Worm (Caenorhabditis elegans): ENCODE results near the gene folr-1.

The folr-1 gene

DNA sequence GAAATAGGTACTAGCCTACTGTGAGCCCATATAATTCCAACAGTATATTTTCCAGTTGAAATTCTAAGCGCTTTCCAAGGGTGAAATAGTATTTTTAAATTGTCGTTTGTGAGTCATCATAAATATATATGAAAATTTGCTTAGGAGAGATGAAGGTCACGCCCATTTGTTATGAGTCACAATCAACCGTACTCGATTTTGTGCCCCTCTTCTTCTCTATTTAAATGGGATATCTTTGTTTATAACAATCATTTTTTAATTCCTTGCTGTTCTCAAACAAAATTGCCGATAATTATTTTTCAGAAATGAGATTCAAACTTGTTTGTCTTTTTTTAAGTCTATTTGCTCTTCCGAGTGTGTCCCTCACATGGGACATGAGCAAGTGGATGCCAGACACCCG is at the start of gene folr-1:
Gene folr-1, plus strand, starts transcription at position 301 of the 400 bp plus-strand sequence.
- TF ChIP-seq nhr-28 (tag; optimal IDR thresholded peaks at IDR 0.05) (no peak), elt-3 (tag; optimal IDR thresholded peaks at IDR 0.05) (no peak), lsy-2 (tag; optimal IDR thresholded peaks at IDR 0.05) (no peak), tbx-8 (GFP tag; optimal IDR thresholded peaks at IDR 0.05) (no peak), mab-5 (tag; optimal IDR thresholded peaks at IDR 0.05) (no peak), nhr-12 (tag; optimal IDR thresholded peaks at IDR 0.05) (no peak), nhr-237 (tag; optimal IDR thresholded peaks at IDR 0.05) (no peak), sptf-1 (tag; optimal IDR thresholded peaks at IDR 0.05) (no peak), flh-1 (GFP tag; optimal IDR thresholded peaks at IDR 0.05) (no peak), unc-62 (GFP tag; optimal IDR thresholded peaks at IDR 0.05) (no peak), unc-120 (tag; optimal IDR thresholded peaks at IDR 0.05; ENCODE audit: poor library complexity, severe bottlenecking) (no peak), cnd-1 (tag; optimal IDR thresholded peaks at IDR 0.05) (no peak), blmp-1 (tag; optimal IDR thresholded peaks at IDR 0.05) (no peak)

DNA sequence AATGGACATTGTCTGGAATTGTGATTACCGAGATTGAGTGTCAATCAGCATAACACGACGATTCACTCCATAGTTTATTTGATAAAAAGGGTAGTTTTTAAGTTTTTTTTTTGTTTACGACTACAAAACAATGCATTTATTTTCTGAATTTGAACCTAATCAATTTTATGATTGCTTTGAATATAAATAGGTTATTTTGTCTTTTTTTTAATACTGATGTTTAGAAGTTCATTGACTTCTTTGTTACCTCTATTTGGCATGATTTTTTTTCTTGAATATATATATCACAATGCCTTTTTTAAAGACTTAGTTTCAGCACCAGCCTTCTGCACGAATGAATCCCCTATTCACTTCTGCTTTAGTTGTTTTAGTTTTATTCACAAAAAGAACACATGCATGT is 49.6 kb upstream of the folr-1 start, which contains the start of gene R07B1.13:
Gene R07B1.13, plus strand, starts transcription at position 301 of the 400 bp plus-strand sequence.
- no peak for TF ChIP-seq unc-62 (GFP tag; optimal IDR thresholded peaks at IDR 0.05)
- TF ChIP-seq ceh-43 (GFP tag; optimal IDR thresholded peaks at IDR 0.05): no peak
- no peak for TF ChIP-seq hlh-1 (tag; optimal IDR thresholded peaks at IDR 0.05)
- TF ChIP-seq ztf-11 (tag; optimal IDR thresholded peaks at IDR 0.05): no peak
- TF ChIP-seq lin-13 (tag; optimal IDR thresholded peaks at IDR 0.05): no peak
- no peak for TF ChIP-seq drap-1 (GFP tag; optimal IDR thresholded peaks at IDR 0.05)
- no peak for TF ChIP-seq elt-1 (tag; optimal IDR thresholded peaks at IDR 0.05; ENCODE audit: borderline replicate concordance, insufficient read depth)

ce11 chrX:9872554-9872953 is 46.5 kb upstream of the folr-1 start, which contains the start of gene R07B1.8:
Gene R07B1.8, minus strand, starts transcription at chrX:9872654.
- no peak for TF ChIP-seq drap-1 (GFP tag; optimal IDR thresholded peaks at IDR 0.05)
- no peak for TF ChIP-seq nhr-28 (tag; optimal IDR thresholded peaks at IDR 0.05)
- TF ChIP-seq lin-32 (GFP tag; optimal IDR thresholded peaks at IDR 0.05): no peak
- TF ChIP-seq cnd-1 (tag; optimal IDR thresholded peaks at IDR 0.05): no peak
- TF ChIP-seq nhr-76 (tag; optimal IDR thresholded peaks at IDR 0.05): no peak
- no peak for TF ChIP-seq flh-1 (GFP tag; optimal IDR thresholded peaks at IDR 0.05)
- no peak for TF ChIP-seq elt-3 (tag; optimal IDR thresholded peaks at IDR 0.05)
- no peak for TF ChIP-seq unc-62 (GFP tag; optimal IDR thresholded peaks at IDR 0.05)
- TF ChIP-seq unc-120 (tag; optimal IDR thresholded peaks at IDR 0.05; ENCODE audit: poor library complexity, severe bottlenecking): no peak
- TF ChIP-seq elt-1 (tag; optimal IDR thresholded peaks at IDR 0.05; ENCODE audit: borderline replicate concordance, insufficient read depth): no peak
- TF ChIP-seq nhr-2 (tag; optimal IDR thresholded peaks at IDR 0.05): no peak
- TF ChIP-seq tbx-8 (GFP tag; optimal IDR thresholded peaks at IDR 0.05): no peak
- no peak for TF ChIP-seq mab-5 (tag; optimal IDR thresholded peaks at IDR 0.05)

- no peak for TF ChIP-seq unc-62 (GFP tag; optimal IDR thresholded peaks at IDR 0.05)
- no peak for TF ChIP-seq sptf-1 (tag; optimal IDR thresholded peaks at IDR 0.05)
- no peak for TF ChIP-seq unc-120 (tag; optimal IDR thresholded peaks at IDR 0.05; ENCODE audit: poor library complexity, severe bottlenecking)
- TF ChIP-seq mab-5 (tag; optimal IDR thresholded peaks at IDR 0.05): no peak
- TF ChIP-seq mls-2 (tag; optimal IDR thresholded peaks at IDR 0.05): no peak
- no peak for TF ChIP-seq ceh-39 (tag; optimal IDR thresholded peaks at IDR 0.05)
- TF ChIP-seq lin-13 (tag; optimal IDR thresholded peaks at IDR 0.05): no peak
- no peak for TF ChIP-seq snpc-4 (tag; optimal IDR thresholded peaks at IDR 0.05)
- no peak for TF ChIP-seq sem-2 (GFP tag; optimal IDR thresholded peaks at IDR 0.05)
- no peak for TF ChIP-seq ces-1 (GFP tag; optimal IDR thresholded peaks at IDR 0.05)
- TF ChIP-seq M03D4.4 (tag; optimal IDR thresholded peaks at IDR 0.05): no peak
- no peak for TF ChIP-seq lsy-2 (tag; optimal IDR thresholded peaks at IDR 0.05)
- TF ChIP-seq tbx-8 (GFP tag; optimal IDR thresholded peaks at IDR 0.05): no peak
- TF ChIP-seq elt-3 (tag; optimal IDR thresholded peaks at IDR 0.05): no peak
- TF ChIP-seq lin-32 (GFP tag; optimal IDR thresholded peaks at IDR 0.05): no peak
- no peak for TF ChIP-seq ceh-43 (GFP tag; optimal IDR thresholded peaks at IDR 0.05)
- TF ChIP-seq nhr-2 (tag; optimal IDR thresholded peaks at IDR 0.05): no peak
- no peak for TF ChIP-seq zip-8 (tag; optimal IDR thresholded peaks at IDR 0.05)
- TF ChIP-seq nhr-237 (tag; optimal IDR thresholded peaks at IDR 0.05): no peak
These were observed 42.0 kb upstream of the folr-1 start, which contains the start of gene R07B1.9 for ce11 chrX:9877117-9877516. Gene R07B1.9, plus strand, starts transcription at chrX:9877417.

DNA sequence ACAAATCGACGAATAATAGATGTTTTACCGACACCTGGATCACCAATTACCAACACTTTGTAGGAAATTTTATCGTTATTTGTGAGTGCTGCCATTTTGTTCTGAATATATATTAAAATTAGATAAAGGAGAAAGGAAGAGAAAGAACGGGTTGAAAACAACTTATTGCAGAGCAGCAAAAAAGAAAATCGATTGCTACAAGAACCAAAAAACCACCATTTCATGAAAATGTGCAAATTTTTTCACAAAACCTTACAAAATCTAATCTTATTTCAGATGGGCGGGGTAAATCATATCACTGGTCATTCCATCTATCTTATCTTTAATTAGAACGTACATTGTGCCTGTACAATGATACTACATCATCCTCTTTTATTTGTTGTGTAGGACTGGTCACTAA is 37.0 kb upstream of the folr-1 start, which contains the start of gene glo-1:
Gene glo-1, minus strand, starts transcription at position 101 of the 400 bp plus-strand sequence.
- TF ChIP-seq mab-5 (tag; optimal IDR thresholded peaks at IDR 0.05) (no peak), ces-1 (GFP tag; optimal IDR thresholded peaks at IDR 0.05) (no peak), nhr-12 (tag; optimal IDR thresholded peaks at IDR 0.05) (no peak), nhr-76 (tag; optimal IDR thresholded peaks at IDR 0.05) (no peak), ham-2 (GFP tag; optimal IDR thresholded peaks at IDR 0.05) (no peak), nhr-237 (tag; optimal IDR thresholded peaks at IDR 0.05) (no peak), ztf-11 (tag; optimal IDR thresholded peaks at IDR 0.05) (no peak), lin-13 (tag; optimal IDR thresholded peaks at IDR 0.05) (no peak), ceh-43 (GFP tag; optimal IDR thresholded peaks at IDR 0.05) (no peak)
